Worm (Caenorhabditis elegans): ENCODE results near the gene T12E12.6.

Gene T12E12.6

ce11 chrIV:5548843-5549242 is 25.1 kb downstream of the T12E12.6 start:
- TF ChIP-seq mep-1 (tag; optimal IDR thresholded peaks at IDR 0.05) (peak; percentile 2), unc-120 (tag; optimal IDR thresholded peaks at IDR 0.05; ENCODE audit: poor library complexity, severe bottlenecking) (no peak), sptf-1 (tag; optimal IDR thresholded peaks at IDR 0.05) (peak; percentile 1)

ce11 chrIV:5544609-5545214 is 29.2 kb downstream of the T12E12.6 start, which contains the start of gene cec-6:
TSS of gene cec-6 (plus strand) at chrIV:5544860.
- TF ChIP-seq bed-3 (GFP tag; optimal IDR thresholded peaks at IDR 0.05) (no peak), elt-1 (tag; optimal IDR thresholded peaks at IDR 0.05; ENCODE audit: borderline replicate concordance, insufficient read depth) (no peak), nhr-2 (tag; optimal IDR thresholded peaks at IDR 0.05) (no peak), unc-62 (GFP tag; optimal IDR thresholded peaks at IDR 0.05) (no peak), lin-13 (tag; optimal IDR thresholded peaks at IDR 0.05) (no peak), pha-4 (tag; optimal IDR thresholded peaks at IDR 0.05) (no peak), nhr-12 (tag; optimal IDR thresholded peaks at IDR 0.05) (no peak), tbx-8 (GFP tag; optimal IDR thresholded peaks at IDR 0.05) (no peak), elt-3 (tag; optimal IDR thresholded peaks at IDR 0.05) (no peak), unc-39 (tag; optimal IDR thresholded peaks at IDR 0.05) (no peak), ces-1 (GFP tag; optimal IDR thresholded peaks at IDR 0.05) (no peak), hlh-1 (tag; optimal IDR thresholded peaks at IDR 0.05) (no peak), mep-1 (tag; optimal IDR thresholded peaks at IDR 0.05) (no peak), snpc-4 (tag; optimal IDR thresholded peaks at IDR 0.05) (no peak), ceh-43 (GFP tag; optimal IDR thresholded peaks at IDR 0.05) (no peak), lin-32 (GFP tag; optimal IDR thresholded peaks at IDR 0.05) (no peak), M03D4.4 (tag; optimal IDR thresholded peaks at IDR 0.05) (no peak)

- TF ChIP-seq elt-1 (tag; optimal IDR thresholded peaks at IDR 0.05; ENCODE audit: borderline replicate concordance, insufficient read depth) (no peak), sptf-1 (tag; optimal IDR thresholded peaks at IDR 0.05) (no peak), pha-4 (tag; optimal IDR thresholded peaks at IDR 0.05) (no peak), drap-1 (GFP tag; optimal IDR thresholded peaks at IDR 0.05) (no peak), mab-5 (tag; optimal IDR thresholded peaks at IDR 0.05) (no peak), zip-8 (tag; optimal IDR thresholded peaks at IDR 0.05) (no peak), unc-120 (tag; optimal IDR thresholded peaks at IDR 0.05; ENCODE audit: poor library complexity, severe bottlenecking) (no peak), tbx-8 (GFP tag; optimal IDR thresholded peaks at IDR 0.05) (no peak), sem-2 (GFP tag; optimal IDR thresholded peaks at IDR 0.05) (no peak), nhr-28 (tag; optimal IDR thresholded peaks at IDR 0.05) (no peak), mls-2 (tag; optimal IDR thresholded peaks at IDR 0.05) (no peak), snpc-4 (tag; optimal IDR thresholded peaks at IDR 0.05) (no peak), unc-62 (GFP tag; optimal IDR thresholded peaks at IDR 0.05) (no peak), lsy-2 (tag; optimal IDR thresholded peaks at IDR 0.05) (no peak), lin-13 (tag; optimal IDR thresholded peaks at IDR 0.05) (no peak), nhr-237 (tag; optimal IDR thresholded peaks at IDR 0.05) (no peak), ceh-43 (GFP tag; optimal IDR thresholded peaks at IDR 0.05) (no peak), flh-1 (GFP tag; optimal IDR thresholded peaks at IDR 0.05) (no peak), ceh-39 (tag; optimal IDR thresholded peaks at IDR 0.05) (no peak), elt-3 (tag; optimal IDR thresholded peaks at IDR 0.05) (no peak)
Observed at ce11 chrIV:5541285-5541684, 32.6 kb downstream of the T12E12.6 start, which contains the start of gene tebp-2. TSS of gene tebp-2 (plus strand) at chrIV:5541627.

- TF ChIP-seq ham-2 (GFP tag; optimal IDR thresholded peaks at IDR 0.05) (no peak), blmp-1 (tag; optimal IDR thresholded peaks at IDR 0.05) (no peak), pha-4 (tag; optimal IDR thresholded peaks at IDR 0.05) (peak; percentile 16), lin-13 (tag; optimal IDR thresholded peaks at IDR 0.05) (peak; percentile 11), sptf-1 (tag; optimal IDR thresholded peaks at IDR 0.05) (peak; percentile 17), ceh-83 (GFP tag; optimal IDR thresholded peaks at IDR 0.05) (no peak), mls-2 (tag; optimal IDR thresholded peaks at IDR 0.05) (peak; percentile 23)
Observed at ce11 chrIV:5537813-5538538, 36.0 kb downstream of the T12E12.6 start, which contains the start of the genes fem-1 and drp-1. TSS of gene fem-1 (minus strand) at chrIV:5537962. TSS of gene drp-1 (plus strand) at chrIV:5538488.
